Worm (Caenorhabditis elegans) whole organism, L4 larva: Measurements from ENCODE around the gene nhr-133.

ENCODE experiments used
- D1046.2 ChIP-seq: fragments of 200-800 bp; sonication (Bioruptor generic); IDR thresholded peaks from 2 replicates; pipeline ENCODE4 v1.3.6; 2022; ENCODE audit warnings: missing genetic modification characterization, missing compliant biosample characterization
- F10B5.3 ChIP-seq: sonication (generic microtip); optimal IDR thresholded peaks from 2 replicates; lab custom pipeline; 2016; ENCODE audit warnings: mild to moderate bottlenecking, missing genetic modification characterization, missing compliant biosample characterization
- F26F4.8 ChIP-seq: fragments of 200-800 bp; sonication (Bioruptor generic); conservative IDR thresholded peaks from 2 replicates; pipeline ENCODE4 v1.3.6; 2022; ENCODE audit warnings: missing genetic modification characterization, missing compliant biosample characterization
- F37D6.2 ChIP-seq: sonication (generic microtip); optimal IDR thresholded peaks from 2 replicates; lab custom pipeline; 2016; ENCODE audit warnings: mild to moderate bottlenecking, missing genetic modification characterization, missing compliant biosample characterization
- Y5F2A.4 ChIP-seq: fragments of 200-800 bp; sonication (Bioruptor generic); optimal IDR thresholded peaks from 2 replicates; lab custom pipeline; 2018; ENCODE audit warnings: mild to moderate bottlenecking, missing genetic modification characterization, missing compliant biosample characterization
- arid-1 ChIP-seq: fragments of 200-800 bp; sonication (Bioruptor generic); conservative IDR thresholded peaks from 2 replicates; pipeline ENCODE4 v1.3.6; 2022; ENCODE audit warnings: missing genetic modification reagents, missing genetic modification characterization, missing compliant biosample characterization
- ceh-32 ChIP-seq: sonication (generic microtip); optimal IDR thresholded peaks from 2 replicates; lab custom pipeline; 2016; ENCODE audit warnings: mild to moderate bottlenecking, missing genetic modification characterization, missing compliant biosample characterization; ENCODE audit not compliant: poor library complexity
- ceh-62 ChIP-seq: sonication (generic microtip); optimal IDR thresholded peaks from 2 replicates; lab custom pipeline; 2017; ENCODE audit warnings: missing biosample characterization, missing genetic modification characterization
- cey-2 ChIP-seq: sonication (generic microtip); optimal IDR thresholded peaks from 3 replicates; lab custom pipeline; 2017; ENCODE audit warnings: missing genetic modification characterization, mild to moderate bottlenecking, missing compliant biosample characterization, antibody characterized with exemption, borderline replicate concordance; ENCODE audit not compliant: insufficient read depth
- daf-16 ChIP-seq, 3 experiments: sonication (generic microtip); optimal IDR thresholded peaks; 2 replicates each; lab custom pipeline; 2016 to 2017; ENCODE audit warnings: missing genetic modification characterization in 3 of 3, missing genetic modification reagents in 3 of 3, mild to moderate bottlenecking in 2 of 3, missing compliant biosample characterization in 2 of 3, missing biosample characterization in 1 of 3, moderate library complexity in 1 of 3
- daf-19 ChIP-seq: fragments of 200-800 bp; sonication (Bioruptor generic); conservative IDR thresholded peaks from 2 replicates; pipeline ENCODE4 v1.3.6; 2022; ENCODE audit warnings: missing genetic modification characterization, missing compliant biosample characterization
- dmd-6 ChIP-seq: fragments of 200-800 bp; sonication (Bioruptor generic); IDR thresholded peaks from 2 replicates; pipeline ENCODE4 v1.3.6; 2022; ENCODE audit warnings: missing genetic modification reagents, missing genetic modification characterization, missing compliant biosample characterization
- dmd-9 ChIP-seq: fragments of 200-800 bp; sonication (Bioruptor generic); IDR thresholded peaks from 2 replicates; pipeline ENCODE4 v1.3.6; 2022; ENCODE audit warnings: missing genetic modification reagents, missing genetic modification characterization, missing compliant biosample characterization
- duxl-1 ChIP-seq: sonication (generic microtip); optimal IDR thresholded peaks from 2 replicates; lab custom pipeline; 2016; ENCODE audit warnings: mild to moderate bottlenecking, missing genetic modification characterization, moderate library complexity, missing compliant biosample characterization; ENCODE audit not compliant: poor library complexity
- dve-1 ChIP-seq: sonication (generic microtip); optimal IDR thresholded peaks from 2 replicates; lab custom pipeline; 2017; ENCODE audit warnings: antibody characterized with exemption, mild to moderate bottlenecking, missing genetic modification characterization, missing compliant biosample characterization; ENCODE audit not compliant: insufficient read depth
- hlh-11 ChIP-seq: fragments of 200-800 bp; sonication (Bioruptor generic); optimal IDR thresholded peaks from 2 replicates; lab custom pipeline; 2018; ENCODE audit warnings: mild to moderate bottlenecking, missing genetic modification characterization, missing compliant biosample characterization
- hlh-30 ChIP-seq: sonication (generic microtip); optimal IDR thresholded peaks from 2 replicates; lab custom pipeline; 2017; ENCODE audit warnings: antibody characterized with exemption, mild to moderate bottlenecking, missing genetic modification characterization, missing compliant biosample characterization; ENCODE audit not compliant: insufficient read depth
- hmg-1.1 ChIP-seq: fragments of 200-800 bp; sonication (Bioruptor generic); IDR thresholded peaks from 2 replicates; pipeline ENCODE4 v1.3.6; 2022; ENCODE audit warnings: missing genetic modification reagents, missing genetic modification characterization, missing compliant biosample characterization
- jun-1 ChIP-seq: fragments of 150-350 bp; optimal IDR thresholded peaks from 2 replicates; lab custom pipeline; 2014; ENCODE audit warnings: missing biosample characterization, missing genetic modification reagents, missing genetic modification characterization
- lin-29 ChIP-seq: fragments of 200-800 bp; sonication (Bioruptor generic); IDR thresholded peaks from 2 replicates; pipeline ENCODE4 v1.3.6; 2022; ENCODE audit warnings: missing genetic modification reagents, missing genetic modification characterization, missing compliant biosample characterization
- lsy-2 ChIP-seq, 2 experiments: fragments of 150-350 bp in 1 of 2; sonication (generic microtip) in 1 of 2; optimal IDR thresholded peaks; 2 replicates each; lab custom pipeline; 2014 to 2017; ENCODE audit warnings: missing biosample characterization in 2 of 2, missing genetic modification characterization in 2 of 2
- madf-5 ChIP-seq, 2 experiments: fragments of 200-800 bp; sonication (Bioruptor generic); IDR thresholded peaks; 2 replicates each; pipeline ENCODE4 v1.3.6; 2022; ENCODE audit warnings: missing compliant biosample characterization in 2 of 2, missing genetic modification characterization in 2 of 2
- mdl-1 ChIP-seq, 2 experiments: fragments of 150-350 bp in 1 of 2; sonication (generic microtip) in 1 of 2; optimal IDR thresholded peaks; 2 replicates each; lab custom pipeline; 2014 to 2017; ENCODE audit warnings: missing biosample characterization in 2 of 2, missing genetic modification characterization in 2 of 2
- mep-1 ChIP-seq: fragments of 150-350 bp; sonication (generic microtip); optimal IDR thresholded peaks from 3 replicates; lab custom pipeline; 2014; ENCODE audit warnings: missing biosample characterization, missing genetic modification characterization
- mes-2 ChIP-seq: sonication (generic microtip); optimal IDR thresholded peaks from 2 replicates; lab custom pipeline; 2016; ENCODE audit warnings: missing genotype, mild to moderate bottlenecking, missing genetic modification characterization, missing compliant biosample characterization; ENCODE audit not compliant: poor library complexity, severe bottlenecking
- mxl-3 ChIP-seq: fragments of 200-800 bp; sonication (Bioruptor generic); optimal IDR thresholded peaks from 2 replicates; lab custom pipeline; 2018; ENCODE audit warnings: mild to moderate bottlenecking, missing genetic modification characterization, missing compliant biosample characterization
- nhr-102 ChIP-seq: sonication (generic microtip); optimal IDR thresholded peaks from 2 replicates; lab custom pipeline; 2016; ENCODE audit warnings: mild to moderate bottlenecking, missing genetic modification characterization, moderate library complexity, missing compliant biosample characterization
- nhr-25 ChIP-seq: sonication (generic microtip); optimal IDR thresholded peaks from 2 replicates; lab custom pipeline; 2017; ENCODE audit warnings: missing genetic modification characterization, mild to moderate bottlenecking, missing compliant biosample characterization, antibody characterized with exemption, moderate library complexity, borderline replicate concordance; ENCODE audit not compliant: insufficient read depth
- nhr-28 ChIP-seq: fragments of 150-350 bp; optimal IDR thresholded peaks from 2 replicates; lab custom pipeline; 2014; ENCODE audit warnings: missing biosample characterization, missing genetic modification characterization
- nhr-48 ChIP-seq: sonication (generic microtip); optimal IDR thresholded peaks from 2 replicates; lab custom pipeline; 2016; ENCODE audit warnings: mild to moderate bottlenecking, missing genetic modification characterization, missing compliant biosample characterization
- nhr-6 ChIP-seq: fragments of 150-350 bp; optimal IDR thresholded peaks from 2 replicates; lab custom pipeline; 2014; ENCODE audit warnings: missing biosample characterization, missing genetic modification characterization
- php-3 ChIP-seq: fragments of 200-800 bp; sonication (Bioruptor generic); IDR thresholded peaks from 2 replicates; pipeline ENCODE4 v1.3.6; 2022; ENCODE audit warnings: missing genetic modification reagents, missing genetic modification characterization, missing compliant biosample characterization
- pqm-1 ChIP-seq: sonication (generic microtip); optimal IDR thresholded peaks from 2 replicates; lab custom pipeline; 2017; ENCODE audit warnings: missing biosample characterization, missing genetic modification characterization
- rbr-2 ChIP-seq: sonication (generic microtip); optimal IDR thresholded peaks from 2 replicates; lab custom pipeline; 2016; ENCODE audit warnings: missing genotype, missing genetic modification characterization, missing compliant biosample characterization
- saeg-2 ChIP-seq: fragments of 200-800 bp; sonication (Bioruptor generic); IDR thresholded peaks from 2 replicates; pipeline ENCODE4 v1.3.6; 2022; ENCODE audit warnings: missing genetic modification reagents, missing genetic modification characterization, missing compliant biosample characterization
- sdz-12 ChIP-seq: fragments of 200-800 bp; sonication (Bioruptor generic); optimal IDR thresholded peaks from 2 replicates; lab custom pipeline; 2018; ENCODE audit warnings: mild to moderate bottlenecking, missing genetic modification characterization, missing compliant biosample characterization
- spr-1 ChIP-seq: sonication (generic microtip); optimal IDR thresholded peaks from 2 replicates; lab custom pipeline; 2016; ENCODE audit warnings: mild to moderate bottlenecking, missing genetic modification characterization, missing compliant biosample characterization
- spr-3 ChIP-seq: fragments of 200-800 bp; sonication (Bioruptor generic); optimal IDR thresholded peaks from 2 replicates; lab custom pipeline; 2018; ENCODE audit warnings: mild to moderate bottlenecking, missing genetic modification characterization, missing compliant biosample characterization
- unc-130 ChIP-seq: sonication (generic microtip); optimal IDR thresholded peaks from 2 replicates; lab custom pipeline; 2016; ENCODE audit warnings: missing genetic modification reagents, missing genetic modification characterization, missing compliant biosample characterization
- unc-39 ChIP-seq: sonication (generic microtip); optimal IDR thresholded peaks from 2 replicates; lab custom pipeline; 2017; ENCODE audit warnings: missing biosample characterization, missing genetic modification characterization
- zag-1 ChIP-seq: fragments of 150-350 bp; optimal IDR thresholded peaks from 2 replicates; lab custom pipeline; 2014; ENCODE audit warnings: missing biosample characterization, missing genetic modification characterization
- zip-11 ChIP-seq: fragments of 200-800 bp; sonication (Bioruptor generic); IDR thresholded peaks from 2 replicates; pipeline ENCODE4 v1.3.6; 2022; ENCODE audit warnings: missing genetic modification characterization, missing compliant biosample characterization
- zip-2 ChIP-seq: fragments of 150-350 bp; optimal IDR thresholded peaks from 2 replicates; lab custom pipeline; 2014; ENCODE audit warnings: missing biosample characterization, missing genetic modification characterization
- ztf-7 ChIP-seq: fragments of 150-350 bp; optimal IDR thresholded peaks from 2 replicates; lab custom pipeline; 2014; ENCODE audit warnings: missing biosample characterization, missing genetic modification characterization

Gene nhr-133

ce11 chrV:2226903-2227302, 15.0 kb upstream of the nhr-133 start, which contains the start of gene nhr-18:
TSS of gene nhr-18 (plus strand) at chrV:2227203.
- TF ChIP-seq unc-130, result no peak
- no peak for TF ChIP-seq nhr-6 (tag; lab: Kevin White, UChicago)
- no peak for TF ChIP-seq D1046.2 (GFP tag; lab: Robert Waterston, UW)
- no peak for TF ChIP-seq ztf-7 (tag; lab: Kevin White, UChicago)
- TF ChIP-seq F37D6.2 (tag; lab: Kevin White, UChicago), result no peak
- no peak for TF ChIP-seq madf-5 (GFP tag; IDR thresholded peaks at IDR 0.05; lab: Robert Waterston, UW)
- TF ChIP-seq nhr-25 (tag; lab: Kevin White, UChicago), result no peak
- no peak for TF ChIP-seq zip-11 (GFP tag; lab: Robert Waterston, UW)
- TF ChIP-seq F26F4.8 (GFP tag; lab: Robert Waterston, UW), result no peak
- no peak for TF ChIP-seq saeg-2
- no peak for TF ChIP-seq sdz-12 (GFP tag; lab: Kevin White, UChicago)
- no peak for TF ChIP-seq F10B5.3 (tag; lab: Kevin White, UChicago)

ce11 chrV:2225130-2225529, 13.2 kb upstream of the nhr-133 start, which contains the start of gene nhr-103:
TSS of gene nhr-103 (plus strand) at chrV:2225430.
- no peak for TF ChIP-seq madf-5 (GFP tag; IDR thresholded peaks at IDR 0.05; lab: Robert Waterston, UW)
- no peak for TF ChIP-seq jun-1 (tag; lab: Kevin White, UChicago)
- TF ChIP-seq nhr-6 (tag; lab: Kevin White, UChicago), result no peak
- TF ChIP-seq cey-2 (tag; lab: Kevin White, UChicago), result no peak
- no peak for TF ChIP-seq rbr-2 (tag; lab: Kevin White, UChicago)
- TF ChIP-seq spr-3, result no peak
- TF ChIP-seq ceh-32 (tag; lab: Kevin White, UChicago), result no peak
- TF ChIP-seq ceh-62 (tag; lab: Kevin White, UChicago), result no peak
- TF ChIP-seq lin-29, result no peak
- TF ChIP-seq spr-1, result no peak
- TF ChIP-seq dmd-9 (GFP tag; lab: Robert Waterston, UW), result no peak

- no peak for TF ChIP-seq duxl-1
- no peak for TF ChIP-seq dve-1 (tag; lab: Kevin White, UChicago)
- no peak for TF ChIP-seq mdl-1 (tag; optimal IDR thresholded peaks at IDR 0.05; lab: Kevin White, UChicago)
- no peak for TF ChIP-seq nhr-48
- no peak for TF ChIP-seq hmg-1.1
- TF ChIP-seq Y5F2A.4, result no peak
- no peak for TF ChIP-seq cey-2 (tag; lab: Kevin White, UChicago)
- TF ChIP-seq unc-39 (tag; lab: Kevin White, UChicago), result no peak
- no peak for TF ChIP-seq daf-19 (GFP tag; lab: Robert Waterston, UW)
- TF ChIP-seq arid-1 (GFP tag; lab: Robert Waterston, UW), result no peak
- no peak for TF ChIP-seq unc-130
These were observed 9.8 kb upstream of the nhr-133 start, which contains the start of gene nhr-128 for ce11 chrV:2221764-2222163. TSS of gene nhr-128 (plus strand) at chrV:2222064.

ce11 chrV:2218803-2219202, 6.9 kb upstream of the nhr-133 start, which contains the start of gene nhr-56:
TSS of gene nhr-56 (plus strand) at chrV:2219004.
- TF ChIP-seq mxl-3 (GFP tag; lab: Kevin White, UChicago) (peak; percentile 49), dmd-6 (GFP tag; lab: Robert Waterston, UW) (peak; percentile 74), mep-1 (tag; lab: Kevin White, UChicago) (peak; percentile 54), nhr-102 (tag; lab: Kevin White, UChicago) (peak; percentile 21), pqm-1 (tag; lab: Kevin White, UChicago) (peak; percentile 55), duxl-1 (peak; percentile 38), dve-1 (tag; lab: Kevin White, UChicago) (peak; percentile 67), zip-2 (tag; lab: Kevin White, UChicago) (no peak), hlh-30 (tag; lab: Kevin White, UChicago) (peak; percentile 86), mes-2 (tag; lab: Kevin White, UChicago) (peak; percentile 60), hlh-11 (tag; lab: Kevin White, UChicago) (peak; percentile 81), zag-1 (no peak), php-3 (GFP tag; lab: Robert Waterston, UW) (no peak), mdl-1 (tag; optimal IDR thresholded peaks at IDR 0.05; lab: Kevin White, UChicago) (peak in 1 of 2 experiments; percentile 49), nhr-6 (tag; lab: Kevin White, UChicago) (peak; percentile 20), daf-16 (GFP tag; optimal IDR thresholded peaks at IDR 0.05; lab: Kevin White, UChicago) (no peak), daf-16 (tag; optimal IDR thresholded peaks at IDR 0.05; lab: Kevin White, UChicago) (peak; percentile 84), saeg-2 (no peak), nhr-28 (peak; percentile 81), zip-11 (GFP tag; lab: Robert Waterston, UW) (no peak), lsy-2 (tag; optimal IDR thresholded peaks at IDR 0.05; lab: Kevin White, UChicago) (peak in 1 of 2 experiments; percentile 58)
